Worm (Caenorhabditis elegans): ENCODE data around the gene irld-67.

DNA sequence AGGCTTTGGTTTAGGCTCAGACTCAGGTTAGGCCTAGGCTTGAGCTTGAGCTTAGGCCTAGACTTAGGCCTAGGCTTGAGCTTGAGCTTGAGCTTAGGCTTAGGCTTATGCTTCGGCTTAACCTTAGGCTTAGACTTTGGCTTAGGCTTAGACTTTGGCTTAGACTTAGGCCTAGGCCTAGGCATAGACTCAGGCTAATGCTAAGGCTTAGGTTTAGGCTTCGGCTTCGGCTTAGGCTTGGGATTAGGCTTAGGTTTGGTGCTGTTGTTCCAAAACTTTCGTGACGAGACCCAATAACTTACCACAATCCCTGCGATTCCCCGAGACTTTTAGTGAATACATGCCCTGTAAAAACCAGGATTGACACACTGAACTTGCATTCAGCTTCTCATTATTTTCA lies 5.4 kb upstream of the irld-67 start:
- TF ChIP-seq nhr-77 (tag; optimal IDR thresholded peaks at IDR 0.05): no peak
- no peak for TF ChIP-seq unc-62 (GFP tag; optimal IDR thresholded peaks at IDR 0.05)
- TF ChIP-seq ceh-82 (tag; optimal IDR thresholded peaks at IDR 0.05): no peak
- no peak for TF ChIP-seq crh-2 (tag; optimal IDR thresholded peaks at IDR 0.05)
- TF ChIP-seq nhr-23 (tag; optimal IDR thresholded peaks at IDR 0.05): no peak
- TF ChIP-seq unc-55 (GFP tag; optimal IDR thresholded peaks at IDR 0.05): no peak

All from whole organism, L2 larva.